Worm (Caenorhabditis elegans) whole organism, young adult: ENCODE measurements around the gene D1054.10.

Experiments used
- D2030.7 ChIP-seq: fragments of 200-800 bp; sonication (Bioruptor generic); IDR thresholded peaks from 2 replicates; pipeline ENCODE4 v1.3.6; 2022; ENCODE audit warnings: missing genetic modification reagents, missing genetic modification characterization, missing compliant biosample characterization
- F23B12.7 ChIP-seq: sonication (generic microtip); optimal IDR thresholded peaks from 2 replicates; lab custom pipeline; 2017; ENCODE audit warnings: missing genetic modification characterization, mild to moderate bottlenecking, missing compliant biosample characterization, antibody characterized with exemption, moderate library complexity; ENCODE audit not compliant: insufficient read depth
- F33H1.4 ChIP-seq: fragments of 200-800 bp; sonication (Bioruptor generic); IDR thresholded peaks from 2 replicates; pipeline ENCODE4 v1.3.6; 2022; ENCODE audit warnings: missing genetic modification reagents, missing genetic modification characterization, missing compliant biosample characterization
- F39B2.1 ChIP-seq: fragments of 200-800 bp; sonication (Bioruptor generic); IDR thresholded peaks from 2 replicates; pipeline ENCODE4 v1.3.6; 2022; ENCODE audit warnings: missing genetic modification reagents, missing genetic modification characterization, missing compliant biosample characterization
- F52B5.7 ChIP-seq: sonication (generic microtip); optimal IDR thresholded peaks from 2 replicates; lab custom pipeline; 2016; ENCODE audit warnings: mild to moderate bottlenecking, missing genetic modification characterization, missing compliant biosample characterization
- F57C9.4 ChIP-seq: sonication (generic microtip); optimal IDR thresholded peaks from 2 replicates; lab custom pipeline; 2017; ENCODE audit warnings: mild to moderate bottlenecking, missing genetic modification characterization, missing compliant biosample characterization
- K12H6.12 ChIP-seq: fragments of 200-800 bp; sonication (Bioruptor generic); optimal IDR thresholded peaks from 2 replicates; lab custom pipeline; 2018; ENCODE audit warnings: mild to moderate bottlenecking, missing genetic modification characterization, missing compliant biosample characterization
- Y53F4B.3 ChIP-seq: fragments of 200-800 bp; sonication (Bioruptor generic); IDR thresholded peaks from 2 replicates; pipeline ENCODE4 v1.3.6; 2022; ENCODE audit warnings: missing genetic modification reagents, missing genetic modification characterization, missing compliant biosample characterization
- Y79H2A.3 ChIP-seq: fragments of 200-800 bp; sonication (Bioruptor generic); conservative IDR thresholded peaks from 2 replicates; pipeline ENCODE4 v1.3.6; 2022; ENCODE audit warnings: missing genetic modification reagents, missing genetic modification characterization, missing compliant biosample characterization
- Y95B8A.8 ChIP-seq: fragments of 200-800 bp; sonication (Bioruptor generic); IDR thresholded peaks from 2 replicates; pipeline ENCODE4 v1.3.6; 2022; ENCODE audit warnings: missing genetic modification reagents, missing genetic modification characterization, missing compliant biosample characterization
- aptf-2 ChIP-seq: fragments of 200-800 bp; sonication (Bioruptor generic); conservative IDR thresholded peaks from 2 replicates; pipeline ENCODE4 v1.3.6; 2022; ENCODE audit warnings: missing genetic modification reagents, missing genetic modification characterization, missing compliant biosample characterization
- aptf-3 ChIP-seq: fragments of 200-800 bp; sonication (Bioruptor generic); IDR thresholded peaks from 2 replicates; pipeline ENCODE4 v1.3.6; 2022; ENCODE audit warnings: missing genetic modification characterization, missing compliant biosample characterization
- bed-1 ChIP-seq: fragments of 200-800 bp; sonication (Bioruptor generic); IDR thresholded peaks from 2 replicates; pipeline ENCODE4 v1.3.6; 2022; ENCODE audit warnings: missing genetic modification reagents, missing genetic modification characterization, missing compliant biosample characterization
- cebp-2 ChIP-seq: fragments of 200-800 bp; sonication (Bioruptor generic); IDR thresholded peaks from 2 replicates; pipeline ENCODE4 v1.3.6; 2022; ENCODE audit warnings: missing genetic modification characterization, missing compliant biosample characterization
- ceh-100 ChIP-seq: fragments of 200-800 bp; sonication (Bioruptor generic); IDR thresholded peaks from 2 replicates; pipeline ENCODE4 v1.3.6; 2022; ENCODE audit warnings: missing genetic modification reagents, missing genetic modification characterization, missing compliant biosample characterization
- ceh-40 ChIP-seq: fragments of 200-800 bp; sonication (Bioruptor generic); IDR thresholded peaks from 2 replicates; pipeline ENCODE4 v1.3.6; 2022; ENCODE audit warnings: missing genetic modification characterization, missing compliant biosample characterization
- ceh-91 ChIP-seq: fragments of 200-800 bp; sonication (Bioruptor generic); IDR thresholded peaks from 2 replicates; pipeline ENCODE4 v1.3.6; 2022; ENCODE audit warnings: missing genetic modification reagents, missing genetic modification characterization, missing compliant biosample characterization
- dox-1 ChIP-seq: fragments of 200-800 bp; sonication (Bioruptor generic); IDR thresholded peaks from 2 replicates; pipeline ENCODE4 v1.3.6; 2022; ENCODE audit warnings: missing genetic modification reagents, missing genetic modification characterization, missing compliant biosample characterization
- egl-44 ChIP-seq: fragments of 200-800 bp; sonication (Bioruptor generic); IDR thresholded peaks from 2 replicates; pipeline ENCODE4 v1.3.6; 2022; ENCODE audit warnings: missing genetic modification reagents, missing genetic modification characterization, missing compliant biosample characterization
- egrh-3 ChIP-seq: fragments of 200-800 bp; sonication (Bioruptor generic); IDR thresholded peaks from 2 replicates; pipeline ENCODE4 v1.3.6; 2022; ENCODE audit warnings: missing genetic modification reagents, missing genetic modification characterization, missing compliant biosample characterization
- ekl-4 ChIP-seq: fragments of 200-800 bp; sonication (Bioruptor generic); IDR thresholded peaks from 2 replicates; pipeline ENCODE4 v1.3.6; 2022; ENCODE audit warnings: missing genetic modification reagents, missing genetic modification characterization, missing compliant biosample characterization
- gei-17 ChIP-seq: fragments of 200-800 bp; sonication (Bioruptor generic); optimal IDR thresholded peaks from 2 replicates; lab custom pipeline; 2018; ENCODE audit warnings: mild to moderate bottlenecking, missing genetic modification characterization, missing compliant biosample characterization
- hlh-12 ChIP-seq: sonication (generic microtip); optimal IDR thresholded peaks from 2 replicates; lab custom pipeline; 2016; ENCODE audit warnings: missing genetic modification characterization, missing compliant biosample characterization
- hmg-1.2 ChIP-seq: fragments of 200-800 bp; sonication (Bioruptor generic); IDR thresholded peaks from 2 replicates; pipeline ENCODE4 v1.3.6; 2022; ENCODE audit warnings: missing genetic modification reagents, missing genetic modification characterization, missing compliant biosample characterization
- lin-35 ChIP-seq, 3 experiments: fragments of 150-350 bp in 2 of 3; sonication (generic microtip) in 1 of 3; optimal IDR thresholded peaks; 2 replicates each; lab custom pipeline; 2014 to 2018; ENCODE audit warnings: missing biosample characterization in 3 of 3, missing genetic modification characterization in 3 of 3, missing genetic modification reagents in 3 of 3
- lsl-1 ChIP-seq: fragments of 200-800 bp; sonication (Bioruptor generic); optimal IDR thresholded peaks from 2 replicates; lab custom pipeline; 2018; ENCODE audit warnings: mild to moderate bottlenecking, missing genetic modification characterization, moderate library complexity, missing compliant biosample characterization
- madf-6 ChIP-seq: fragments of 200-800 bp; sonication (Bioruptor generic); IDR thresholded peaks from 2 replicates; pipeline ENCODE4 v1.3.6; 2022; ENCODE audit warnings: missing genetic modification reagents, missing genetic modification characterization, missing compliant biosample characterization
- madf-8 ChIP-seq: fragments of 200-800 bp; sonication (Bioruptor generic); conservative IDR thresholded peaks from 2 replicates; pipeline ENCODE4 v1.3.6; 2022; ENCODE audit warnings: missing genetic modification reagents, missing genetic modification characterization, missing compliant biosample characterization
- mel-28 ChIP-seq: sonication (generic microtip); optimal IDR thresholded peaks from 2 replicates; lab custom pipeline; 2016; ENCODE audit warnings: borderline replicate concordance, mild to moderate bottlenecking, missing genetic modification characterization, missing compliant biosample characterization
- mxl-1 ChIP-seq: sonication (generic microtip); optimal IDR thresholded peaks from 2 replicates; lab custom pipeline; 2016; ENCODE audit warnings: missing genetic modification characterization, missing compliant biosample characterization
- nfya-1 ChIP-seq: sonication (generic microtip); optimal IDR thresholded peaks from 2 replicates; lab custom pipeline; 2017; ENCODE audit warnings: antibody characterized with exemption, missing compliant biosample characterization, missing genetic modification characterization, borderline replicate concordance; ENCODE audit not compliant: insufficient read depth
- nhr-27 ChIP-seq: fragments of 200-800 bp; sonication (Bioruptor generic); optimal IDR thresholded peaks from 2 replicates; lab custom pipeline; 2018; ENCODE audit warnings: mild to moderate bottlenecking, missing genetic modification characterization, moderate library complexity, missing compliant biosample characterization
- nhr-80 ChIP-seq: sonication (generic microtip); optimal IDR thresholded peaks from 2 replicates; lab custom pipeline; 2016; ENCODE audit warnings: missing genetic modification characterization, missing compliant biosample characterization
- pbrm-1 ChIP-seq: fragments of 200-800 bp; sonication (Bioruptor generic); IDR thresholded peaks from 2 replicates; pipeline ENCODE4 v1.3.6; 2022; ENCODE audit warnings: missing genetic modification reagents, missing genetic modification characterization, missing compliant biosample characterization
- rcor-1 ChIP-seq: fragments of 200-800 bp; sonication (Bioruptor generic); IDR thresholded peaks from 2 replicates; pipeline ENCODE4 v1.3.6; 2022; ENCODE audit warnings: missing genetic modification reagents, missing genetic modification characterization, missing compliant biosample characterization
- repo-1 ChIP-seq: sonication (generic microtip); optimal IDR thresholded peaks from 2 replicates; lab custom pipeline; 2017; ENCODE audit warnings: mild to moderate bottlenecking, missing genetic modification characterization, missing compliant biosample characterization
- rpc-1 ChIP-seq, 2 experiments: fragments of 150-350 bp in 1 of 2; sonication (generic microtip) in 1 of 2; optimal IDR thresholded peaks; 2 replicates each; lab custom pipeline; 2014 to 2018; ENCODE audit warnings: missing biosample characterization in 1 of 2, missing genetic modification characterization in 1 of 2, missing genetic modification reagents in 1 of 2, missing genotype in 1 of 2
- sdz-38 ChIP-seq: sonication (generic microtip); optimal IDR thresholded peaks from 2 replicates; lab custom pipeline; 2016; ENCODE audit warnings: missing genotype, missing genetic modification characterization, missing compliant biosample characterization
- sea-2 ChIP-seq: fragments of 200-800 bp; sonication (Bioruptor generic); IDR thresholded peaks from 2 replicates; pipeline ENCODE4 v1.3.6; 2022; ENCODE audit warnings: missing genetic modification characterization, missing compliant biosample characterization
- somi-1 ChIP-seq: fragments of 200-800 bp; sonication (Bioruptor generic); optimal IDR thresholded peaks from 2 replicates; lab custom pipeline; 2018; ENCODE audit warnings: mild to moderate bottlenecking, missing genetic modification characterization, missing compliant biosample characterization
- unc-62 ChIP-seq: fragments of 150-350 bp; optimal IDR thresholded peaks from 2 replicates; lab custom pipeline; 2014; ENCODE audit warnings: missing biosample characterization, missing genetic modification reagents, missing genetic modification characterization
- ztf-18 ChIP-seq: sonication (generic microtip); optimal IDR thresholded peaks from 2 replicates; lab custom pipeline; 2016; ENCODE audit warnings: missing genotype, mild to moderate bottlenecking, missing genetic modification characterization, missing compliant biosample characterization
- ztf-25 ChIP-seq: fragments of 200-800 bp; sonication (Bioruptor generic); IDR thresholded peaks from 2 replicates; pipeline ENCODE4 v1.3.6; 2022; ENCODE audit warnings: missing genetic modification reagents, missing genetic modification characterization, missing compliant biosample characterization
- ztf-26 ChIP-seq: sonication (generic microtip); optimal IDR thresholded peaks from 2 replicates; lab custom pipeline; 2017; ENCODE audit warnings: missing genetic modification characterization, missing compliant biosample characterization
- ztf-6 ChIP-seq: fragments of 200-800 bp; sonication (Bioruptor generic); IDR thresholded peaks from 2 replicates; pipeline ENCODE4 v1.3.6; 2022; ENCODE audit warnings: missing genetic modification reagents, missing genetic modification characterization, missing compliant biosample characterization

Gene D1054.10

DNA sequence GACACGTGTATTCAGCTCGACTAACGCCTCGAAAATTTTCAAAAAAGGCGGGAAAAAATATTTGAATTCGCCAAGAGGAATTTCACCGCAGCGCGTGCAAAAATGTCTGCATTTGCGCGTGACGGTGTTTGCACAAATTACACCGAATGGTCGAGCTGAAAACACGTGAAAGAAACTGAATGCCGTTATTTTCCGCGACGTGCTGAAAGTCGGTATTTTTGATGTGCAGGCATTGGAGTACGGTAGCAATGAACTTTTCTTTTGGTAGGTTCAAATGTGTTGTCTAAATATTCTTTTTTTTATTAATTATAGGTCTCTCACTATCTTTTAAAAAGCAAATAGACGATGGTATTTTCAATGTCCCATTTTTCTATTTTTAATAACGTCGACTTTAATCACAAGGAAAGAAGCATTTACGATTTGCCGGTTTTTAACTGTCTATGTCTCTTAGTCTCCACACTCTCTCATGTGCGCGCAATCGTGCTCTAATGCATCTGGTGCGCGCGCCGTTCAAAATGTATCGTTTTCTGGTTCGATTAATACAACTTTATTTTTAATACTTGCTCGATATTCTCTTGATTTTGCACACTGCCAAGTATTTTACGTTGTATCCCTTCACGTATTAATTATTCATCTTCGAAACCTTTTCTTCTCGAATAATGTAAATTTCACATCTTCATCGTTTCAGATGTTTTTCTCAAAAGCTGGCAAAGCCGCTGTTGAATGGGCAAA is 20.9 kb upstream of the D1054.10 start, which contains the start of the genes C29A12.1 and lig-1 (continued):
- TF ChIP-seq ekl-4 (GFP tag; lab: Robert Waterston, UW), result peak; percentile 25; the same call in 1 of the 2 replicates
- TF ChIP-seq ceh-91, result peak; percentile 86
- TF ChIP-seq dox-1, result peak; percentile 79
- TF ChIP-seq Y53F4B.3, result no peak
- peak; percentile 26 for TF ChIP-seq ztf-18
- peak; percentile 66; the same call in 1 of the 2 replicates for TF ChIP-seq hmg-1.2 (GFP tag; lab: Robert Waterston, UW)
- TF ChIP-seq nhr-80, result no peak
- TF ChIP-seq K12H6.12, result no peak
- TF ChIP-seq pbrm-1 (GFP tag; lab: Robert Waterston, UW), result peak; percentile 30; the same call in 1 of the 2 replicates
- TF ChIP-seq F33H1.4 (GFP tag; lab: Robert Waterston, UW), result peak; percentile 51
- no peak for TF ChIP-seq bed-1
- peak; percentile 83 for TF ChIP-seq madf-6
- TF ChIP-seq rcor-1 (GFP tag; lab: Robert Waterston, UW), result peak; percentile 45; the same call in 1 of the 2 replicates
- TF ChIP-seq aptf-3 (GFP tag; lab: Robert Waterston, UW), result no peak
- TF ChIP-seq F57C9.4 (tag; lab: Kevin White, UChicago), result no peak
- TF ChIP-seq nhr-27, result no peak
- no peak for TF ChIP-seq ztf-25
- peak; percentile 87 for TF ChIP-seq lsl-1 (GFP tag; lab: Kevin White, UChicago)
- peak; percentile 27 for TF ChIP-seq F23B12.7 (tag; lab: Kevin White, UChicago)
- no peak for TF ChIP-seq gei-17 (GFP tag; lab: Kevin White, UChicago)
- TF ChIP-seq cebp-2 (GFP tag; lab: Robert Waterston, UW), result no peak
- TF ChIP-seq mel-28 (tag; lab: Kevin White, UChicago), result no peak
- peak; percentile 65 for TF ChIP-seq madf-8 (GFP tag; lab: Robert Waterston, UW)
- TF ChIP-seq D2030.7, result peak; percentile 93

DNA sequence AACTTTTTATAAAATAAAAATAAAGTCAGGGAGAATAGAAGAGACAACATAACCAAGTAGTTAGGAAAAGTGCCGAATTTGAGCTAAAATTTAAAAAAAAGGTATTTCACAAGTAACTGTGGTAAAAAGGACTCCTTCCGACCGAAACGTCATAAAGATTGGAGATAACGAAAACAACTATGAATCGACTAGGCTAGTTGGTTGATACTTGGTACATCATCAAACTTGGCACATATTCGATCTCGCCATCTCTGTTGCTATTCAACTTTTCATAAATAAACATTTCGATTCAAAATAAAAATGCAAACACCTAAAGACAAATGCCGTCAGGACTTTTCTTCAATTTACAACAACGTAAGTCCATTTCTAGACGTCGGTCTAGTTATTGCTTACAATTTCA is 19.1 kb upstream of the D1054.10 start, which contains the start of gene C29A12.22:
Gene C29A12.22, plus strand, starts transcription at position 301 of the 400 bp plus-strand sequence.
- no peak for TF ChIP-seq Y95B8A.8 (GFP tag; lab: Robert Waterston, UW)

DNA sequence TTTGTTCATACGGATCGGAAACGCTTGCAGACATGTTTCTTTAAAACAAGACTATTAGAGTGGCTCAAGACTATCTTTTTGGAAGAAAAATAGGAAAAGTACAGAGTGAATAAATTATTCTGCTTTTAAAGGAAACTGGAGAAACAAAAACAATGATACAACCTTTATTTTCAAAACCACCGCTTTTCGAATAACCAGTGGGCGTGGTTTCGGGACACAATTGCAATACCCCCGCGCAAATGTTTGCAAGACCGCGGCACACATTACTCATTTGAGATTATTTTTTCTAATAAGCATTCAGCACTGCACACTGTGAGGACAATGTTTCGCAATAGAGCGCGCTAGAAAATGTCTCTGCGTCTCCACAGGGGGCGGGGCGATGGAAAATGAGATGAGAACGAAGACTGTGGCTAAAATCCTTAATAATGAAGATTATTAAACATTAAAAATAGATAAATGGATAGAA is 15.2 kb upstream of the D1054.10 start, which contains the start of gene plrg-1:
Gene plrg-1, minus strand, starts transcription at position 51 of the 466 bp plus-strand sequence.
- TF ChIP-seq ztf-6, result peak; percentile 72; the same call in 1 of the 2 replicates
- peak; percentile 38 for TF ChIP-seq repo-1 (tag; lab: Kevin White, UChicago)
- peak; percentile 88 for TF ChIP-seq ceh-100 (GFP tag; lab: Robert Waterston, UW)
- TF ChIP-seq aptf-2, result no peak; the same call in 1 of the 2 replicates
- peak; percentile 60; the same call in 1 of the 2 replicates for TF ChIP-seq egrh-3 (GFP tag; lab: Robert Waterston, UW)
- TF ChIP-seq somi-1 (GFP tag; lab: Kevin White, UChicago), result peak; percentile 27
- TF ChIP-seq mel-28 (tag; lab: Kevin White, UChicago), result peak; percentile 32
- no peak for TF ChIP-seq unc-62 (GFP tag; lab: Kevin White, UChicago)
- no peak for TF ChIP-seq hlh-12 (tag; lab: Kevin White, UChicago)
- TF ChIP-seq Y53F4B.3, result 0 out of 2 replicates have a peak, but pooled peaks have one; percentile 48
- TF ChIP-seq F52B5.7, result peak; percentile 58
- 0 out of 2 replicates have a peak, but pooled peaks have one; percentile 74 for TF ChIP-seq Y79H2A.3
- TF ChIP-seq egl-44 (GFP tag; lab: Robert Waterston, UW), result peak; percentile 95
- TF ChIP-seq mxl-1 (tag; lab: Kevin White, UChicago), result no peak
- peak in 1 of 3 experiments; percentile 76 for TF ChIP-seq lin-35 (GFP tag; optimal IDR thresholded peaks at IDR 0.05; lab: Kevin White, UChicago)
- no peak for TF ChIP-seq nfya-1 (tag; lab: Kevin White, UChicago)
- no peak for TF ChIP-seq sdz-38
- TF ChIP-seq F39B2.1 (GFP tag; lab: Robert Waterston, UW), result no peak
- peak; percentile 47 for TF ChIP-seq rpc-1 (optimal IDR thresholded peaks at IDR 0.05; lab: Kevin White, UChicago)
- TF ChIP-seq rpc-1 (tag; optimal IDR thresholded peaks at IDR 0.05; lab: Kevin White, UChicago), result no peak
- no peak for TF ChIP-seq bed-1
- TF ChIP-seq ztf-26, result peak; percentile 32
- no peak for TF ChIP-seq sea-2 (GFP tag; lab: Robert Waterston, UW)
- TF ChIP-seq ceh-40 (GFP tag; lab: Robert Waterston, UW), result 0 out of 2 replicates have a peak, but pooled peaks have one; percentile 34
